Fruit fly (Drosophila melanogaster) whole organism, embryonic: ENCODE results near the gene CG17140.

Experiments
- Asciz ChIP-seq: fragments of 200-800 bp; sonication (Bioruptor generic); optimal IDR thresholded peaks from 2 replicates; lab custom pipeline; 2017; ENCODE audit warnings: missing biosample characterization, mild to moderate bottlenecking, missing genetic modification characterization, missing genetic modification reagents
- BtbVII ChIP-seq: fragments of 200-800 bp; sonication (Bioruptor generic); optimal IDR thresholded peaks from 3 replicates; lab custom pipeline; 2017; ENCODE audit warnings: missing biosample characterization, mild to moderate bottlenecking, missing genetic modification characterization
- CG11093 ChIP-seq: fragments of 200-800 bp; sonication (Bioruptor generic); IDR thresholded peaks from 3 replicates; pipeline ENCODE4 v1.3.6; 2022; ENCODE audit warnings: missing biosample characterization, missing genetic modification characterization
- CG1233 ChIP-seq: fragments of 200-800 bp; sonication (Bioruptor generic); optimal IDR thresholded peaks from 4 replicates; lab custom pipeline; 2018; ENCODE audit warnings: missing biosample characterization, mild to moderate bottlenecking, missing genetic modification characterization
- CG13424 ChIP-seq: fragments of 200-800 bp; sonication (Bioruptor generic); optimal IDR thresholded peaks from 2 replicates; lab custom pipeline; 2019; ENCODE audit warnings: missing biosample characterization, mild to moderate bottlenecking, missing genetic modification characterization, moderate library complexity
- CG15073 ChIP-seq: fragments of 200-800 bp; sonication (Bioruptor generic); optimal IDR thresholded peaks from 2 replicates; lab custom pipeline; 2016; ENCODE audit warnings: missing biosample characterization, missing genetic modification characterization
- CG15269 ChIP-seq: fragments of 200-800 bp; sonication (Bioruptor generic); optimal IDR thresholded peaks from 2 replicates; lab custom pipeline; 2018; ENCODE audit warnings: missing biosample characterization, mild to moderate bottlenecking, missing genetic modification characterization, moderate library complexity
- CG15479 ChIP-seq: fragments of 200-800 bp; sonication (Bioruptor generic); optimal IDR thresholded peaks from 3 replicates; lab custom pipeline; 2019; ENCODE audit warnings: missing biosample characterization, mild to moderate bottlenecking, missing genetic modification characterization, moderate library complexity
- CG16779 ChIP-seq: fragments of 200-800 bp; sonication (Bioruptor generic); IDR thresholded peaks from 2 replicates; pipeline ENCODE4 v1.3.6; 2022; ENCODE audit warnings: missing biosample characterization, missing genetic modification characterization
- CG17568 ChIP-seq: fragments of 200-800 bp; sonication (Bioruptor generic); optimal IDR thresholded peaks from 2 replicates; lab custom pipeline; 2018; ENCODE audit warnings: missing biosample characterization, mild to moderate bottlenecking, missing genetic modification characterization, moderate library complexity
- CG30020 ChIP-seq: fragments of 200-800 bp; optimal IDR thresholded peaks from 2 replicates; lab custom pipeline; 2019; ENCODE audit warnings: missing biosample characterization, mild to moderate bottlenecking, missing genetic modification characterization, moderate library complexity
- CG31365 ChIP-seq: fragments of 200-800 bp; sonication (Bioruptor generic); optimal IDR thresholded peaks from 2 replicates; lab custom pipeline; 2018; ENCODE audit warnings: missing biosample characterization, mild to moderate bottlenecking, missing genetic modification characterization
- CG3995 ChIP-seq: fragments of 200-800 bp; sonication (Bioruptor generic); optimal IDR thresholded peaks from 3 replicates; lab custom pipeline; 2016; ENCODE audit warnings: missing biosample characterization, missing genetic modification characterization
- CG4328 ChIP-seq: fragments of 200-800 bp; sonication (Bioruptor generic); optimal IDR thresholded peaks from 3 replicates; lab custom pipeline; 2017; ENCODE audit warnings: missing biosample characterization, missing genetic modification reagents, missing genetic modification characterization
- CG4820 ChIP-seq: fragments of 200-800 bp; sonication (Bioruptor generic); optimal IDR thresholded peaks from 3 replicates; lab custom pipeline; 2016; ENCODE audit warnings: missing biosample characterization, missing genetic modification characterization
- CG4854 ChIP-seq: fragments of 200-800 bp; sonication (Bioruptor generic); optimal IDR thresholded peaks from 2 replicates; lab custom pipeline; 2016; ENCODE audit warnings: missing biosample characterization, missing genetic modification characterization, inconsistent platforms
- CG6813 ChIP-seq: fragments of 200-800 bp; sonication (Bioruptor generic); optimal IDR thresholded peaks from 2 replicates; lab custom pipeline; 2017; ENCODE audit warnings: missing biosample characterization, missing genetic modification characterization, mild to moderate bottlenecking, moderate library complexity, missing genetic modification reagents
- CG6854 ChIP-seq: fragments of 200-800 bp; sonication (Bioruptor generic); optimal IDR thresholded peaks from 3 replicates; lab custom pipeline; 2017; ENCODE audit warnings: missing biosample characterization, mild to moderate bottlenecking, missing genetic modification characterization
- CG9932 ChIP-seq: fragments of 200-800 bp; sonication (Bioruptor generic); IDR thresholded peaks from 2 replicates; pipeline ENCODE4 v1.3.6; 2022; ENCODE audit warnings: missing biosample characterization, missing genetic modification characterization
- D ChIP-seq, 2 experiments: fragments of 200-800 bp in 1 of 2; fragments of >200 bp in 1 of 2; sonication (Bioruptor generic) in 1 of 2; optimal IDR thresholded peaks; 2 replicates in 1 of 2; 3 replicates in 1 of 2; lab custom pipeline; 2017; ENCODE audit warnings: mild to moderate bottlenecking in 1 of 2, missing biosample characterization in 1 of 2, missing genetic modification characterization in 1 of 2, missing genetic modification reagents in 1 of 2
- Dip3 ChIP-seq: fragments of 200-800 bp; sonication (Bioruptor generic); optimal IDR thresholded peaks from 3 replicates; lab custom pipeline; 2016; ENCODE audit warnings: missing biosample characterization, missing genetic modification characterization
- E2f2 ChIP-seq: fragments of 200-800 bp; sonication (Bioruptor generic); IDR thresholded peaks from 2 replicates; pipeline ENCODE4 v1.3.6; 2022; ENCODE audit warnings: missing biosample characterization, missing genetic modification characterization
- Fer3 ChIP-seq: fragments of 200-800 bp; sonication (Bioruptor generic); optimal IDR thresholded peaks from 2 replicates; lab custom pipeline; 2018; ENCODE audit warnings: missing biosample characterization, mild to moderate bottlenecking, missing genetic modification characterization, moderate library complexity
- Hmr ChIP-seq: fragments of 200-800 bp; sonication (Bioruptor generic); optimal IDR thresholded peaks from 3 replicates; lab custom pipeline; 2017; ENCODE audit warnings: mild to moderate bottlenecking, missing biosample characterization, missing genetic modification reagents, missing genetic modification characterization
- Kr ChIP-seq: fragments of 200-800 bp; sonication (Bioruptor generic); optimal IDR thresholded peaks from 2 replicates; lab custom pipeline; 2017; ENCODE audit warnings: missing biosample characterization, mild to moderate bottlenecking, missing genetic modification characterization
- NK7.1 ChIP-seq: fragments of 200-800 bp; sonication (Bioruptor generic); optimal IDR thresholded peaks from 3 replicates; lab custom pipeline; 2016; ENCODE audit warnings: missing biosample characterization, missing genetic modification characterization
- Ravus ChIP-seq: fragments of 200-800 bp; sonication (Bioruptor generic); IDR thresholded peaks from 2 replicates; pipeline ENCODE4 v1.3.6; 2022; ENCODE audit warnings: missing biosample characterization, missing genetic modification characterization
- Scr ChIP-seq: fragments of 200-800 bp; sonication (Bioruptor generic); IDR thresholded peaks from 2 replicates; pipeline ENCODE4 v1.3.6; 2022; ENCODE audit warnings: missing biosample characterization, missing genetic modification characterization; ENCODE audit not compliant: partially characterized antibody
- Tbp ChIP-seq: fragments of >200 bp; optimal IDR thresholded peaks from 2 replicates; lab custom pipeline; 2018; ENCODE audit warnings: missing biosample characterization, missing genetic modification characterization
- chn ChIP-seq: fragments of 200-800 bp; sonication (Bioruptor generic); optimal IDR thresholded peaks from 2 replicates; lab custom pipeline; 2016; ENCODE audit warnings: missing biosample characterization, missing genetic modification characterization
- croc ChIP-seq: fragments of 200-800 bp; sonication (Bioruptor generic); conservative IDR thresholded peaks from 3 replicates; pipeline ENCODE4 v1.3.6; 2022; ENCODE audit warnings: missing biosample characterization, missing genetic modification characterization
- cwo ChIP-seq: fragments of 200-800 bp; sonication (Bioruptor generic); optimal IDR thresholded peaks from 3 replicates; lab custom pipeline; 2017; ENCODE audit warnings: missing biosample characterization, missing genetic modification characterization, mild to moderate bottlenecking, moderate library complexity, missing genetic modification reagents
- disco-r ChIP-seq: fragments of 200-800 bp; sonication (Bioruptor generic); optimal IDR thresholded peaks from 2 replicates; lab custom pipeline; 2016; ENCODE audit warnings: missing biosample characterization, missing genetic modification characterization
- fu2 ChIP-seq: fragments of 200-800 bp; sonication (Bioruptor generic); optimal IDR thresholded peaks from 2 replicates; lab custom pipeline; 2016; ENCODE audit warnings: missing biosample characterization, missing genetic modification characterization
- gfzf ChIP-seq: fragments of 200-800 bp; sonication (Bioruptor generic); optimal IDR thresholded peaks from 2 replicates; lab custom pipeline; 2016; ENCODE audit warnings: missing biosample characterization, mild to moderate bottlenecking, missing genetic modification characterization, moderate library complexity
- gsb ChIP-seq: fragments of 200-800 bp; sonication (Bioruptor generic); IDR thresholded peaks from 2 replicates; pipeline ENCODE4 v1.3.6; 2022; ENCODE audit warnings: missing biosample characterization, missing genetic modification characterization
- h ChIP-seq: fragments of >200 bp; optimal IDR thresholded peaks from 2 replicates; lab custom pipeline; 2017
- kay ChIP-seq: fragments of 200-800 bp; sonication (Bioruptor generic); optimal IDR thresholded peaks from 2 replicates; lab custom pipeline; 2016; ENCODE audit warnings: missing biosample characterization, missing genetic modification characterization
- mam ChIP-seq: fragments of 200-800 bp; sonication (Bioruptor generic); optimal IDR thresholded peaks from 3 replicates; lab custom pipeline; 2016; ENCODE audit warnings: missing biosample characterization, missing genetic modification characterization
- onecut ChIP-seq: fragments of 200-800 bp; sonication (Bioruptor generic); IDR thresholded peaks from 2 replicates; pipeline ENCODE4 v1.3.6; 2022; ENCODE audit warnings: missing biosample characterization, missing genetic modification characterization
- org-1 ChIP-seq: fragments of 200-800 bp; sonication (Bioruptor generic); optimal IDR thresholded peaks from 2 replicates; lab custom pipeline; 2017; ENCODE audit warnings: missing biosample characterization, missing genetic modification characterization
- otp ChIP-seq: fragments of 200-800 bp; sonication (Bioruptor generic); IDR thresholded peaks from 3 replicates; pipeline ENCODE4, ENCODE4 v1.3.6; 2022; ENCODE audit warnings: missing biosample characterization, missing genetic modification characterization
- pan ChIP-seq, 4 experiments: fragments of >200 bp in 3 of 4; fragments of 200-800 bp in 1 of 4; sonication (Bioruptor generic) in 1 of 4; optimal IDR thresholded peaks in 3 of 4; IDR thresholded peaks in 1 of 4; 2 replicates each; pipeline versions ENCODE4 v1.3.6 to Lab custom; 2017 to 2022; ENCODE audit warnings: missing biosample characterization in 2 of 4, missing genetic modification characterization in 2 of 4, mixed read lengths in 1 of 4
- pfk ChIP-seq: fragments of 200-800 bp; sonication (Bioruptor generic); optimal IDR thresholded peaks from 2 replicates; lab custom pipeline; 2018; ENCODE audit warnings: missing biosample characterization, mild to moderate bottlenecking, missing genetic modification characterization, moderate library complexity
- phol ChIP-seq: fragments of 200-800 bp; sonication (Bioruptor generic); optimal IDR thresholded peaks from 3 replicates; lab custom pipeline; 2018; ENCODE audit warnings: missing biosample characterization, mild to moderate bottlenecking, missing genetic modification characterization, moderate library complexity
- ro ChIP-seq: fragments of 200-800 bp; sonication (Bioruptor generic); IDR thresholded peaks from 2 replicates; pipeline ENCODE4 v1.3.6; 2022; ENCODE audit warnings: missing biosample characterization, missing genetic modification characterization
- row ChIP-seq: fragments of 200-800 bp; sonication (Bioruptor generic); IDR thresholded peaks from 3 replicates; pipeline ENCODE4 v1.3.6; 2022; ENCODE audit warnings: missing biosample characterization, missing genetic modification characterization
- scrt ChIP-seq: fragments of 200-800 bp; sonication (Bioruptor generic); optimal IDR thresholded peaks from 2 replicates; lab custom pipeline; 2018; ENCODE audit warnings: missing biosample characterization, mild to moderate bottlenecking, missing genetic modification characterization, moderate library complexity
- sna ChIP-seq: fragments of 200-800 bp; sonication (Bioruptor generic); IDR thresholded peaks from 2 replicates; pipeline ENCODE4 v1.3.6; 2022; ENCODE audit warnings: missing biosample characterization, missing genetic modification characterization; ENCODE audit not compliant: partially characterized antibody
- tna ChIP-seq: fragments of 200-800 bp; sonication (Bioruptor generic); IDR thresholded peaks from 2 replicates; pipeline ENCODE4 v1.3.6; 2022; ENCODE audit warnings: missing biosample characterization, missing genetic modification characterization; ENCODE audit not compliant: partially characterized antibody

Gene CG17140

DNA sequence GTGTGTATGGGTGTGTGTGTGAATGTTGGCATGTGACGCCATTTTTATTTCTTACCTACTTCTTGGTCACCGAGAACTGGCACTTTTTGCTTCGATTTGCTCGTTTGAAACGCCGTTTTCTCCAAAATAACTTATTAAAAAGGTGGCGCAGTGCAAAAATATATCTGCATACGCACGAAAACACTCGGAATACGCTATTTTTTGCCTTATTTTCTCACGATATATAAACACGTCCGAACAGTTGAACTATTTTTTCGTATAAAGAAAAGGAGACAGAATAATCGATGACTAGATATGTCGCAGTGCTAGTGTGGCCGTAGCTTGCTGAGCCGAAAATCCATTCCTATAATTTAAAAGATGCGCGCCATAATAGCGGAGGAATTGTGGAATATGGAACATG is 3.1 kb downstream of the CG17140 start, which contains the start of gene CG6700 (continued):
- peak; percentile 67 for TF ChIP-seq CG30020 (tag; lab: Kevin White, UChicago)
- TF ChIP-seq CG3995 (GFP tag; lab: Kevin White, UChicago) = peak; percentile 20
- TF ChIP-seq gsb (GFP tag; lab: Robert Waterston, UW) = no peak
- TF ChIP-seq CG16779 (GFP tag; lab: Robert Waterston, UW) = no peak
- no peak for TF ChIP-seq row (GFP tag; lab: Robert Waterston, UW)
- no peak for TF ChIP-seq h (lab: Kevin White, UChicago)
- TF ChIP-seq Kr (GFP tag; lab: Kevin White, UChicago) = no peak
- TF ChIP-seq gfzf (GFP tag; lab: Kevin White, UChicago) = peak; percentile 82
- TF ChIP-seq Fer3 (tag; lab: Kevin White, UChicago) = no peak
- peak; percentile 63 for TF ChIP-seq kay (GFP tag; lab: Kevin White, UChicago)
- no peak for TF ChIP-seq CG4854
- no peak for TF ChIP-seq mam (GFP tag; lab: Kevin White, UChicago)
- peak; percentile 30 for TF ChIP-seq CG15479 (GFP tag; lab: Kevin White, UChicago)
- no peak for TF ChIP-seq otp (GFP tag; lab: Robert Waterston, UW)
- TF ChIP-seq NK7.1 = no peak
- TF ChIP-seq fu2 (GFP tag; lab: Kevin White, UChicago) = no peak
- no peak for TF ChIP-seq cwo (GFP tag; lab: Kevin White, UChicago)
- TF ChIP-seq Asciz (GFP tag; lab: Kevin White, UChicago) = no peak
- no peak for TF ChIP-seq CG6813 (GFP tag; lab: Kevin White, UChicago)
- TF ChIP-seq onecut (GFP tag; lab: Robert Waterston, UW) = peak; percentile 93
- no peak for TF ChIP-seq Ravus
- no peak for TF ChIP-seq org-1 (GFP tag; lab: Kevin White, UChicago)
- TF ChIP-seq D (optimal IDR thresholded peaks at IDR 0.05; lab: Kevin White, UChicago) = peak; percentile 41
- no peak for TF ChIP-seq D (GFP tag; optimal IDR thresholded peaks at IDR 0.05; lab: Kevin White, UChicago)
- no peak for TF ChIP-seq BtbVII
- no peak for TF ChIP-seq ro
- TF ChIP-seq scrt (GFP tag; lab: Kevin White, UChicago) = peak; percentile 21
- no peak for TF ChIP-seq disco-r (GFP tag; lab: Kevin White, UChicago)
- TF ChIP-seq CG4820 (GFP tag; lab: Kevin White, UChicago) = no peak
- TF ChIP-seq CG17568 (GFP tag; lab: Kevin White, UChicago) = no peak
- TF ChIP-seq CG13424 (tag; lab: Kevin White, UChicago) = no peak
- no peak for TF ChIP-seq CG15269 (tag; lab: Kevin White, UChicago)
- TF ChIP-seq CG15073 (GFP tag; lab: Kevin White, UChicago) = no peak
- TF ChIP-seq Dip3 = no peak
- no peak for TF ChIP-seq croc (GFP tag; lab: Robert Waterston, UW)
- no peak for TF ChIP-seq CG6854
- TF ChIP-seq sna (GFP tag; lab: Robert Waterston, UW) = no peak
- peak; percentile 98 for TF ChIP-seq phol
- TF ChIP-seq CG9932 (GFP tag; lab: Robert Waterston, UW) = no peak
- TF ChIP-seq Hmr (GFP tag; lab: Kevin White, UChicago) = no peak
- TF ChIP-seq E2f2 (GFP tag; lab: Robert Waterston, UW) = peak; percentile 91
- no peak for TF ChIP-seq CG4328
- TF ChIP-seq Tbp (GFP tag; lab: Kevin White, UChicago) = no peak
- TF ChIP-seq tna (GFP tag; lab: Robert Waterston, UW) = 0 out of 2 replicates have a peak, but pooled peaks have one; percentile 30
- no peak for TF ChIP-seq CG11093
- no peak for TF ChIP-seq CG31365
- TF ChIP-seq chn = no peak
- TF ChIP-seq CG1233 (GFP tag; lab: Kevin White, UChicago) = no peak
- TF ChIP-seq pan (optimal IDR thresholded peaks at IDR 0.05; lab: Kevin White, UChicago) = no peak
- no peak for TF ChIP-seq pan (GFP tag; optimal IDR thresholded peaks at IDR 0.05 in 1 of 2, IDR thresholded peaks at IDR 0.05 in 1 of 2)
- peak; percentile 90 for TF ChIP-seq pfk (GFP tag; lab: Kevin White, UChicago)
- peak; percentile 40 for TF ChIP-seq Scr (GFP tag; lab: Robert Waterston, UW)
